Worm (Caenorhabditis elegans) whole organism, young adult: ENCODE results near the gene ZC395.5.

Experiments
- F22D6.2 ChIP-seq: sonication (generic microtip); optimal IDR thresholded peaks from 2 replicates; lab custom pipeline; 2016; ENCODE audit warnings: mild to moderate bottlenecking, missing genetic modification characterization, missing compliant biosample characterization
- Y56A3A.18 ChIP-seq: fragments of 200-800 bp; sonication (Bioruptor generic); IDR thresholded peaks from 2 replicates; pipeline ENCODE4 v1.3.6; 2022; ENCODE audit warnings: missing genetic modification reagents, missing genetic modification characterization, missing compliant biosample characterization
- ceh-27 ChIP-seq: fragments of 200-800 bp; sonication (Bioruptor generic); optimal IDR thresholded peaks from 2 replicates; lab custom pipeline; 2018; ENCODE audit warnings: mild to moderate bottlenecking, missing genetic modification characterization, moderate library complexity, missing compliant biosample characterization
- ceh-91 ChIP-seq: fragments of 200-800 bp; sonication (Bioruptor generic); IDR thresholded peaks from 2 replicates; pipeline ENCODE4 v1.3.6; 2022; ENCODE audit warnings: missing genetic modification reagents, missing genetic modification characterization, missing compliant biosample characterization
- lin-35 ChIP-seq, 3 experiments: fragments of 150-350 bp in 2 of 3; sonication (generic microtip) in 1 of 3; optimal IDR thresholded peaks; 2 replicates each; lab custom pipeline; 2014 to 2018; ENCODE audit warnings: missing biosample characterization in 3 of 3, missing genetic modification characterization in 3 of 3, missing genetic modification reagents in 3 of 3
- lir-1 ChIP-seq: fragments of 200-800 bp; sonication (Bioruptor generic); conservative IDR thresholded peaks from 2 replicates; pipeline ENCODE4 v1.3.6; 2022; ENCODE audit warnings: missing genetic modification reagents, missing genetic modification characterization, missing compliant biosample characterization

- no peak for TF ChIP-seq lir-1 (GFP tag; lab: Robert Waterston, UW)
- TF ChIP-seq ceh-91 (GFP tag; lab: Robert Waterston, UW), result no peak
- no peak for TF ChIP-seq ceh-27 (GFP tag; lab: Kevin White, UChicago)
- no peak for TF ChIP-seq F22D6.2 (tag; lab: Kevin White, UChicago)
- no peak for TF ChIP-seq Y56A3A.18 (GFP tag; lab: Robert Waterston, UW)
- no peak for TF ChIP-seq lin-35 (GFP tag; optimal IDR thresholded peaks at IDR 0.05; lab: Kevin White, UChicago)
Measured at ce11 chrIII:5221820-5222219, 45.8 kb upstream of the ZC395.5 start.
